Fruit fly (Drosophila melanogaster): ENCODE data around the gene ncd.

- TF ChIP-seq jim (GFP tag; optimal IDR thresholded peaks at IDR 0.05) = no peak
- TF ChIP-seq Dif (GFP tag; optimal IDR thresholded peaks at IDR 0.05; ENCODE audit: partially characterized antibody) = no peak
- TF ChIP-seq fru (GFP tag; optimal IDR thresholded peaks at IDR 0.05) = no peak
- TF ChIP-seq OdsH (GFP tag; optimal IDR thresholded peaks at IDR 0.05) = no peak
- no peak for TF ChIP-seq brk (GFP tag; optimal IDR thresholded peaks at IDR 0.05)
- no peak for TF ChIP-seq rgr (GFP tag; optimal IDR thresholded peaks at IDR 0.05)
- TF ChIP-seq h (GFP tag; optimal IDR thresholded peaks at IDR 0.05) = no peak
- TF ChIP-seq Rel (GFP tag; optimal IDR thresholded peaks at IDR 0.05) = no peak
- TF ChIP-seq Rel (tag; optimal IDR thresholded peaks at IDR 0.05) = peak; percentile 95
Observed at dm6 chr3R:29785242-29785641, 21.7 kb downstream of the ncd start.

All from whole organism, wandering third instar larva.